Worm (Caenorhabditis elegans) whole organism, L3 larva: Measurements from ENCODE around the gene rgs-4.
"Not testable (repeated sequence)": the region's sequence is repeated elsewhere in the genome, so short reads cannot be mapped to it uniquely, and the experiment has no call there.

Source experiments
- R02D3.7 ChIP-seq: fragments of 150-350 bp; optimal IDR thresholded peaks from 2 replicates; lab custom pipeline; 2014; ENCODE audit warnings: missing biosample characterization, missing genetic modification characterization
- ZK546.5 ChIP-seq: sonication (generic microtip); optimal IDR thresholded peaks from 2 replicates; lab custom pipeline; 2017; ENCODE audit warnings: missing biosample characterization, missing genetic modification characterization
- aly-2 ChIP-seq: fragments of 150-350 bp; optimal IDR thresholded peaks from 2 replicates; lab custom pipeline; 2014; ENCODE audit warnings: missing biosample characterization, missing genetic modification characterization
- ama-1 ChIP-seq: fragments of 150-350 bp; optimal IDR thresholded peaks from 2 replicates; lab custom pipeline; 2018
- ceh-82 ChIP-seq: fragments of 150-350 bp; optimal IDR thresholded peaks from 2 replicates; lab custom pipeline; 2014; ENCODE audit warnings: missing biosample characterization, missing genetic modification characterization
- ceh-9 ChIP-seq: sonication (generic microtip); optimal IDR thresholded peaks from 2 replicates; lab custom pipeline; 2018; ENCODE audit warnings: missing biosample characterization, missing genetic modification characterization
- daf-12 ChIP-seq: fragments of 150-350 bp; optimal IDR thresholded peaks from 2 replicates; lab custom pipeline; 2014; ENCODE audit warnings: missing biosample characterization, missing genetic modification reagents, missing genetic modification characterization
- egl-27 ChIP-seq: sonication (generic microtip); optimal IDR thresholded peaks from 4 replicates; lab custom pipeline; 2017; ENCODE audit warnings: missing biosample characterization, missing genetic modification reagents, missing genetic modification characterization
- egl-5 ChIP-seq: fragments of 150-350 bp; optimal IDR thresholded peaks from 2 replicates; lab custom pipeline; 2017; ENCODE audit warnings: missing biosample characterization, missing genetic modification reagents, missing genetic modification characterization, inconsistent platforms
- elt-1 ChIP-seq: fragments of 150-350 bp; optimal IDR thresholded peaks from 2 replicates; lab custom pipeline; 2014; ENCODE audit warnings: missing biosample characterization, missing genetic modification characterization
- elt-3 ChIP-seq, 3 experiments: fragments of 150-350 bp in 1 of 3; sonication (generic microtip) in 2 of 3; optimal IDR thresholded peaks; 2 replicates in 2 of 3; 4 replicates in 1 of 3; lab custom pipeline; 2014 to 2017; ENCODE audit warnings: missing biosample characterization in 3 of 3, missing genetic modification characterization in 3 of 3
- fkh-10 ChIP-seq: sonication (generic microtip); optimal IDR thresholded peaks from 2 replicates; lab custom pipeline; 2017; ENCODE audit warnings: missing biosample characterization, missing genetic modification reagents, missing genetic modification characterization
- fos-1 ChIP-seq: fragments of 150-350 bp; optimal IDR thresholded peaks from 2 replicates; lab custom pipeline; 2014; ENCODE audit warnings: missing biosample characterization, missing genetic modification characterization
- hmg-11 ChIP-seq: sonication (generic microtip); optimal IDR thresholded peaks from 2 replicates; lab custom pipeline; 2016; ENCODE audit warnings: missing genetic modification characterization, missing compliant biosample characterization
- jun-1 ChIP-seq: fragments of 150-350 bp; optimal IDR thresholded peaks from 2 replicates; lab custom pipeline; 2014; ENCODE audit warnings: missing biosample characterization, missing genetic modification reagents, missing genetic modification characterization
- lin-39 ChIP-seq: fragments of 150-350 bp; optimal IDR thresholded peaks from 2 replicates; lab custom pipeline; 2018; ENCODE audit warnings: missing biosample characterization, missing genetic modification reagents, missing genetic modification characterization
- lsy-12 ChIP-seq: sonication (generic microtip); optimal IDR thresholded peaks from 2 replicates; lab custom pipeline; 2016; ENCODE audit warnings: mild to moderate bottlenecking, missing genetic modification characterization, missing compliant biosample characterization
- mdl-1 ChIP-seq: fragments of 150-350 bp; optimal IDR thresholded peaks from 2 replicates; lab custom pipeline; 2014; ENCODE audit warnings: missing biosample characterization, missing genetic modification characterization
- mml-1 ChIP-seq: fragments of 150-350 bp; sonication (generic microtip); optimal IDR thresholded peaks from 3 replicates; lab custom pipeline; 2014; ENCODE audit warnings: missing biosample characterization, missing genetic modification characterization
- nfya-1 ChIP-seq: sonication (generic microtip); optimal IDR thresholded peaks from 2 replicates; lab custom pipeline; 2017; ENCODE audit warnings: missing genetic modification characterization, mild to moderate bottlenecking, missing compliant biosample characterization, antibody characterized with exemption, moderate library complexity; ENCODE audit not compliant: insufficient read depth
- nhr-11 ChIP-seq: fragments of 150-350 bp; optimal IDR thresholded peaks from 2 replicates; lab custom pipeline; 2014; ENCODE audit warnings: missing biosample characterization, missing genetic modification characterization
- nhr-12 ChIP-seq: fragments of 150-350 bp; optimal IDR thresholded peaks from 2 replicates; lab custom pipeline; 2014; ENCODE audit warnings: missing biosample characterization, missing genetic modification characterization
- nhr-23 ChIP-seq: fragments of 150-350 bp; optimal IDR thresholded peaks from 2 replicates; lab custom pipeline; 2014; ENCODE audit warnings: missing biosample characterization, missing genetic modification reagents, missing genetic modification characterization
- nhr-237 ChIP-seq: fragments of 150-350 bp; optimal IDR thresholded peaks from 2 replicates; lab custom pipeline; 2014; ENCODE audit warnings: missing biosample characterization, missing genetic modification characterization
- nhr-25 ChIP-seq: sonication (generic microtip); optimal IDR thresholded peaks from 2 replicates; lab custom pipeline; 2017; ENCODE audit warnings: missing biosample characterization, missing genetic modification characterization
- nhr-43 ChIP-seq: sonication (generic microtip); optimal IDR thresholded peaks from 2 replicates; lab custom pipeline; 2016; ENCODE audit warnings: mild to moderate bottlenecking, missing genetic modification characterization, missing compliant biosample characterization; ENCODE audit not compliant: poor library complexity, severe bottlenecking
- nhr-67 ChIP-seq: fragments of 150-350 bp; optimal IDR thresholded peaks from 2 replicates; lab custom pipeline; 2014; ENCODE audit warnings: missing biosample characterization, missing genetic modification characterization
- nhr-76 ChIP-seq: fragments of 150-350 bp; sonication (generic microtip); optimal IDR thresholded peaks from 5 replicates; lab custom pipeline; 2014; ENCODE audit warnings: missing biosample characterization, missing genetic modification characterization
- nhr-77 ChIP-seq: fragments of 150-350 bp; optimal IDR thresholded peaks from 2 replicates; lab custom pipeline; 2014; ENCODE audit warnings: missing biosample characterization, missing genetic modification characterization
- pha-4 ChIP-seq: fragments of 150-350 bp; optimal IDR thresholded peaks from 2 replicates; lab custom pipeline; 2014; ENCODE audit warnings: missing biosample characterization, missing genetic modification reagents, missing genetic modification characterization
- sea-2 ChIP-seq: fragments of 150-350 bp; sonication (generic microtip); optimal IDR thresholded peaks from 4 replicates; lab custom pipeline; 2014; ENCODE audit warnings: missing biosample characterization, missing genetic modification reagents, missing genetic modification characterization
- snpc-4 ChIP-seq: fragments of 150-350 bp; optimal IDR thresholded peaks from 2 replicates; lab custom pipeline; 2014; ENCODE audit warnings: missing biosample characterization, missing genetic modification characterization
- tbx-2 ChIP-seq: sonication (generic microtip); optimal IDR thresholded peaks from 2 replicates; lab custom pipeline; 2016; ENCODE audit warnings: mild to moderate bottlenecking, missing genetic modification characterization, missing compliant biosample characterization
- unc-39 ChIP-seq: sonication (generic microtip); optimal IDR thresholded peaks from 4 replicates; lab custom pipeline; 2017; ENCODE audit warnings: missing biosample characterization, missing genetic modification characterization
- unc-62 ChIP-seq: fragments of 150-350 bp; sonication (generic microtip); optimal IDR thresholded peaks from 4 replicates; lab custom pipeline; 2014; ENCODE audit warnings: missing biosample characterization, missing genetic modification reagents, missing genetic modification characterization
- ztf-11 ChIP-seq: fragments of 150-350 bp; optimal IDR thresholded peaks from 2 replicates; lab custom pipeline; 2014; ENCODE audit warnings: missing biosample characterization, missing genetic modification characterization
- ztf-4 ChIP-seq: fragments of 150-350 bp; optimal IDR thresholded peaks from 2 replicates; lab custom pipeline; 2014; ENCODE audit warnings: missing biosample characterization, missing genetic modification characterization

The rgs-4 gene

DNA sequence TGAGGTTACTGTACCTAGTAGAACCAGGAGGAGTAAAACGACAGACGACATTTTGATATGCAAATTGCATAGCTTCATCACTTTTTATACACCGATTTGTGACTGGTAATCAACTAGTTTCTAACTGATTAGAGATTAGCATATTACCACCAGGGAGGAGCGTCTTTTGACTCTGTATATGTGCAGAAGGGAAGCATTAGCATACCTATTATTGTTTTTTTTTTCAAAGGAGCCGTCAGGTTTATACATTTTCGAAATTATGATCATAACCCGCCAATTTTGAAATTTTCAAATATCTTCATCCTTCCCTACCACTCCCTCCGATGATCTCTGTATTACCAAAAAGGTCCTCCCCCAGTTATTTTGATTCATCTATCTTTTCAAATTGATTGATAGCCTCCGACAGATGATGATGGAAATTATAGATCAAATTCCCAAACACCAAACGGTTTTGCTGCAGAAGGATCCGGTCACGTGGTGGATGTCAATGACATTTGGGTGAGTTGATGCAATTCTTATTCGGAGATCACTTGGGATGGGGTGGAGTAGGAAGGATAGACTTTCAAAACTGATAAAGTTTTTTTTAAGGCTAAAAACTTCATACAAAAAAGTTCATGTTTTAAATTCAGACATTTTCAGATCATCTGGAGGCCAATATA is 32.5 kb upstream of the rgs-4 start, which contains the start of gene nspe-8:
nspe-8 (minus strand) TSS at position 51 of the 659 bp plus-strand sequence.
- TF ChIP-seq egl-27 (tag; lab: Kevin White, UChicago) (no peak), elt-1 (tag; lab: Kevin White, UChicago) (no peak), nhr-23 (tag; lab: Kevin White, UChicago) (peak; percentile 82), nhr-43 (peak; percentile 88), nhr-25 (peak; percentile 50), aly-2 (tag; lab: Kevin White, UChicago) (no peak)

DNA sequence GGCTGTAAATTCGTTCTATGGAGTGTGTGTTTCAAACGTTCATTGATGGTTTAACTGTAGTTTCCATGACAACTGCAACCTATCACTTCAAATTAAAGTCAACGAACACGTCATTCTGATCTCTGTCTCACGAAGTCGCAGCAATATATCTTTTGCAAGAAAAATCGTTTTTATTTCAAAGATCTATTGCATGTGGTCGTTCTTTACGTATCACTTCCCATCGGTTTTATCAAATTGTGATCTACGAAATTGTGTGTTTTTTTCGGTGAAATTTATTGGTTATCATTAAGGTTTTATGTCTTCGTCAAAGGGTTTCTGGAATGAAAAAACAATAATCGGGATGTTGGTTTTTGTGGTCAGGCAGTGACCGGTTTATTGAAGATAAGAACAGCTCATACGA is 31.7 kb upstream of the rgs-4 start:
- TF ChIP-seq nhr-67 (tag; lab: Kevin White, UChicago) = no peak
- no peak for TF ChIP-seq elt-3 (tag; optimal IDR thresholded peaks at IDR 0.05; lab: Kevin White, UChicago)
- TF ChIP-seq snpc-4 = no peak
- TF ChIP-seq mml-1 = no peak
- no peak for TF ChIP-seq lin-39 (tag; lab: Kevin White, UChicago)
- TF ChIP-seq lsy-12 (tag; lab: Kevin White, UChicago) = no peak
- TF ChIP-seq ztf-11 (tag; lab: Kevin White, UChicago) = no peak
- no peak for TF ChIP-seq daf-12
- TF ChIP-seq egl-5 (tag; lab: Kevin White, UChicago) = no peak
- TF ChIP-seq ama-1 (lab: Kevin White, UChicago) = no peak
- TF ChIP-seq nhr-23 (tag; lab: Kevin White, UChicago) = no peak
- TF ChIP-seq R02D3.7 = no peak
- no peak for TF ChIP-seq nhr-12
- TF ChIP-seq fkh-10 (GFP tag; lab: Kevin White, UChicago) = no peak
- no peak for TF ChIP-seq nhr-77 (tag; lab: Kevin White, UChicago)
- no peak for TF ChIP-seq elt-1 (tag; lab: Kevin White, UChicago)
- no peak for TF ChIP-seq ztf-4 (tag; lab: Kevin White, UChicago)
- TF ChIP-seq unc-62 (GFP tag; lab: Kevin White, UChicago) = no peak
- TF ChIP-seq aly-2 (tag; lab: Kevin White, UChicago) = no peak
- no peak for TF ChIP-seq sea-2

DNA sequence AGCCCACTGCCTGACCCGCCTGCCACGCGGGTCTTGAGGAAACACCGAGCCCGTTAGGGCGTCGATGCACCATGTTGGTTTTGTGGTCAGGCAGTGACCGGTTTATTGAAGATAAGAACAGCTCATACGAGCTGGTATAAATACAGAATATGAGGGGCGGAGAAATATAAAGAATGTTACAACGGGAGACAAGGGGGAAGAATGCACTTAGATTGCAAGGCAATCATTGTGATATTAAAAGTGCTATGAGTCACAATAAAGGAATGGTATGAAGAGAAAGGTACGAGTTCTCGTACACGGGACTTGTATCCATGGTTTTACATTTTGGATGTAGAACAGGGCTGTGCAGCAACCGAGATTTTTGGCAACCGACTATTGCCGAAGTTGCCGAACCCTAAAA is 30.1 kb upstream of the rgs-4 start, which contains the start of gene Y38E10A.14:
Y38E10A.14 (minus strand) TSS at position 101 of the 400 bp plus-strand sequence.
- not testable (repeated sequence) for TF ChIP-seq nhr-76 (tag; lab: Kevin White, UChicago); fkh-10 (GFP tag; lab: Kevin White, UChicago); tbx-2 (tag; lab: Kevin White, UChicago)

DNA sequence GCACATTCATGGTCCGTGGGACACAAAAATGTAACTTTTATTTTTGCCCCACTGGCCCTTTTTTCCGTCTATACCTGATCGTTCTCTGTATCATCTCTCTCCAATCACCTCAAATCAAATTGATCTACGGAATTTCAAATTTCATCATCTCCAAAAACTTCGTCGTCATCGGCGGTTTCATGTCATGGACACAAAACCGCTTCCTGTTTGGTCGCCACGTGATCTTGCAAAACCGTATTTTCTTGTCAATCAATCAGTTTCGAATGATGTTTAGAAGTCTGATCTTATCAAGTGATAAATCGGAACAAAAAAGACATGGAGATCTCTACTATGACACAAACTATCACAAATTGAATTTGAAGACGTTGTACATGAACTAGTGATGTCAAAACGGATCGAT is 28.9 kb upstream of the rgs-4 start:
- TF ChIP-seq jun-1 (no peak), R02D3.7 (peak; percentile 19), aly-2 (tag; lab: Kevin White, UChicago) (no peak), unc-62 (GFP tag; lab: Kevin White, UChicago) (peak; percentile 46), ceh-9 (tag; lab: Kevin White, UChicago) (no peak), unc-39 (tag; lab: Kevin White, UChicago) (no peak), nhr-23 (tag; lab: Kevin White, UChicago) (peak; percentile 98), pha-4 (tag; lab: Kevin White, UChicago) (no peak), mdl-1 (tag; lab: Kevin White, UChicago) (peak; percentile 47), elt-3 (tag; optimal IDR thresholded peaks at IDR 0.05; lab: Kevin White, UChicago) (peak in 2 of 3 experiments; percentile 81 to 87), egl-27 (tag; lab: Kevin White, UChicago) (peak; percentile 56), snpc-4 (no peak), nhr-25 (peak; percentile 86), sea-2 (no peak), nhr-43 (peak; percentile 98), nhr-12 (no peak)
- TF ChIP-seq, all 47 proteins: peak for 8

DNA sequence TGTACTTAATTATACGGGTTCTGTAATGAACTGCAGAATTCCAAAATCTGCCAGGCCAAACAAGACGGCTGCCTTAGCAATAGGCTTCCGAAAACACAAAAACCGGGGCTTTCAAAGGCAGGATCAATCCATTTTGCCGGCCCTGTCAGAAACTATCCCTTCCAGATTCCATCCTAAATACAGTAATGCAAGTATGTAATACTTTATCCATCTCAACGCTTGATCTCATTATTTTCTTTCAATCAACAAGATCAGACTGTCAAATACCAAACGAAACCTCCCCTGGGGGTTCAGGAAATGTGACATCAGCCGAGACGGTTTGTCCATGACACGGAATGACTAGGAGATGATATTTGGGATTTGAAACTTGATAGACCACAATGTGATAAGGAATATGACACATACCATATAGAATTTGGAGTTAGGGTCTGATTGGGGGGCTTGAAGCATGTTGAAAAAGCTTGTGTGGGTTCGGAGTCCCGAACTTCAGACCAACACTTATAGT is 28.4 kb upstream of the rgs-4 start:
- TF ChIP-seq nfya-1 (tag; lab: Kevin White, UChicago) = no peak
- no peak for TF ChIP-seq nhr-76 (tag; lab: Kevin White, UChicago)
- no peak for TF ChIP-seq egl-27 (tag; lab: Kevin White, UChicago)
- TF ChIP-seq elt-1 (tag; lab: Kevin White, UChicago) = no peak
- no peak for TF ChIP-seq nhr-77 (tag; lab: Kevin White, UChicago)
- TF ChIP-seq nhr-237 (tag; lab: Kevin White, UChicago) = no peak
- no peak for TF ChIP-seq nhr-11 (tag; lab: Kevin White, UChicago)
- no peak for TF ChIP-seq ceh-82
- TF ChIP-seq lsy-12 (tag; lab: Kevin White, UChicago) = no peak
- TF ChIP-seq nhr-25 = no peak
- TF ChIP-seq pha-4 (tag; lab: Kevin White, UChicago) = no peak
- TF ChIP-seq lin-39 (tag; lab: Kevin White, UChicago) = no peak
- no peak for TF ChIP-seq hmg-11
- no peak for TF ChIP-seq ceh-9 (tag; lab: Kevin White, UChicago)
- no peak for TF ChIP-seq sea-2
- no peak for TF ChIP-seq fos-1
- no peak for TF ChIP-seq ZK546.5
- no peak for TF ChIP-seq nhr-67 (tag; lab: Kevin White, UChicago)
- TF ChIP-seq mdl-1 (tag; lab: Kevin White, UChicago) = no peak
